Fruit fly (Drosophila melanogaster) whole organism, embryonic: ENCODE data around the gene CG2059.

Source experiments
- Atf6 ChIP-seq: fragments of 200-800 bp; sonication (Bioruptor generic); IDR thresholded peaks from 2 replicates; pipeline ENCODE4 v1.3.6; 2022; ENCODE audit warnings: missing biosample characterization, missing genetic modification characterization
- Blimp-1 ChIP-seq: fragments of 200-800 bp; sonication (Bioruptor generic); optimal IDR thresholded peaks from 3 replicates; lab custom pipeline; 2018; ENCODE audit warnings: missing biosample characterization, missing genetic modification characterization, mild to moderate bottlenecking, moderate library complexity, missing genetic modification reagents
- Bteb2 ChIP-seq: fragments of 200-800 bp; sonication (Bioruptor generic); optimal IDR thresholded peaks from 2 replicates; lab custom pipeline; 2016; ENCODE audit warnings: missing biosample characterization, missing genetic modification characterization
- CG10565 ChIP-seq: fragments of 200-800 bp; sonication (Bioruptor generic); optimal IDR thresholded peaks from 3 replicates; lab custom pipeline; 2016; ENCODE audit warnings: missing biosample characterization, mild to moderate bottlenecking, missing genetic modification characterization
- CG10959 ChIP-seq: fragments of 200-800 bp; sonication (Bioruptor generic); IDR thresholded peaks from 2 replicates; pipeline ENCODE4 v1.3.6; 2022; ENCODE audit warnings: missing biosample characterization, missing genetic modification characterization
- CG11504 ChIP-seq: fragments of 200-800 bp; sonication (Bioruptor generic); optimal IDR thresholded peaks from 3 replicates; lab custom pipeline; 2019; ENCODE audit warnings: missing biosample characterization, mild to moderate bottlenecking, missing genetic modification characterization, moderate library complexity
- CG12299 ChIP-seq: fragments of 200-800 bp; sonication (Bioruptor generic); optimal IDR thresholded peaks from 2 replicates; lab custom pipeline; 2018; ENCODE audit warnings: missing biosample characterization, mild to moderate bottlenecking, missing genetic modification characterization
- CG15479 ChIP-seq: fragments of 200-800 bp; sonication (Bioruptor generic); optimal IDR thresholded peaks from 3 replicates; lab custom pipeline; 2019; ENCODE audit warnings: missing biosample characterization, mild to moderate bottlenecking, missing genetic modification characterization, moderate library complexity
- CG17328 ChIP-seq: fragments of 200-800 bp; sonication (Bioruptor generic); IDR thresholded peaks from 2 replicates; pipeline ENCODE4 v1.3.6; 2022; ENCODE audit warnings: missing biosample characterization, missing genetic modification characterization
- CG18599 ChIP-seq: fragments of 200-800 bp; sonication (Bioruptor generic); optimal IDR thresholded peaks from 3 replicates; lab custom pipeline; 2017; ENCODE audit warnings: missing biosample characterization, missing genetic modification characterization, mild to moderate bottlenecking, moderate library complexity, missing genetic modification reagents
- CG2678 ChIP-seq: fragments of 200-800 bp; sonication (Bioruptor generic); optimal IDR thresholded peaks from 3 replicates; lab custom pipeline; 2019; ENCODE audit warnings: missing biosample characterization, mild to moderate bottlenecking, missing genetic modification characterization, moderate library complexity
- CG32767 ChIP-seq: fragments of 200-800 bp; sonication (Bioruptor generic); IDR thresholded peaks from 2 replicates; pipeline ENCODE4 v1.3.6; 2022; ENCODE audit warnings: missing biosample characterization, missing genetic modification characterization
- CG4360 ChIP-seq: fragments of 200-800 bp; sonication (Bioruptor generic); IDR thresholded peaks from 2 replicates; pipeline ENCODE4 v1.3.6; 2022; ENCODE audit warnings: missing biosample characterization, missing genetic modification characterization
- CG6654 ChIP-seq: fragments of 200-800 bp; sonication (Bioruptor generic); optimal IDR thresholded peaks from 2 replicates; lab custom pipeline; 2017; ENCODE audit warnings: missing biosample characterization, mild to moderate bottlenecking, missing genetic modification characterization
- CG7372 ChIP-seq: fragments of 200-800 bp; sonication (Bioruptor generic); IDR thresholded peaks from 2 replicates; pipeline ENCODE4 v1.3.6; 2022; ENCODE audit warnings: missing biosample characterization, missing genetic modification characterization
- CG7745 ChIP-seq: fragments of 200-800 bp; sonication (Bioruptor generic); optimal IDR thresholded peaks from 2 replicates; lab custom pipeline; 2018; ENCODE audit warnings: missing biosample characterization, mild to moderate bottlenecking, missing genetic modification characterization, moderate library complexity
- CG7963 ChIP-seq: fragments of 200-800 bp; sonication (Bioruptor generic); IDR thresholded peaks from 3 replicates; pipeline ENCODE4 v1.3.6; 2022; ENCODE audit warnings: missing biosample characterization, missing genetic modification characterization; ENCODE audit not compliant: partially characterized antibody
- CG7987 ChIP-seq: fragments of 200-800 bp; sonication (Bioruptor generic); optimal IDR thresholded peaks from 2 replicates; lab custom pipeline; 2018; ENCODE audit warnings: missing biosample characterization, mild to moderate bottlenecking, missing genetic modification characterization, moderate library complexity
- CG8359 ChIP-seq: fragments of 200-800 bp; sonication (Bioruptor generic); optimal IDR thresholded peaks from 2 replicates; lab custom pipeline; 2017; ENCODE audit warnings: missing biosample characterization, mild to moderate bottlenecking, missing genetic modification characterization, borderline replicate concordance
- CG9437 ChIP-seq: fragments of 200-800 bp; sonication (Bioruptor generic); optimal IDR thresholded peaks from 2 replicates; lab custom pipeline; 2018; ENCODE audit warnings: missing biosample characterization, mild to moderate bottlenecking, missing genetic modification characterization
- D19B ChIP-seq: fragments of 200-800 bp; sonication (Bioruptor generic); optimal IDR thresholded peaks from 2 replicates; lab custom pipeline; 2017; ENCODE audit warnings: missing biosample characterization, mild to moderate bottlenecking, missing genetic modification characterization
- Dad ChIP-seq: fragments of 200-800 bp; sonication (Bioruptor generic); optimal IDR thresholded peaks from 3 replicates; lab custom pipeline; 2016; ENCODE audit warnings: missing biosample characterization, missing genetic modification characterization
- Dip2 ChIP-seq: fragments of 200-800 bp; sonication (Bioruptor generic); IDR thresholded peaks from 2 replicates; pipeline ENCODE4 v1.3.6; 2022; ENCODE audit warnings: missing biosample characterization, missing genetic modification characterization
- Eip74EF ChIP-seq, 2 experiments: fragments of 200-800 bp in 1 of 2; fragments of >200 bp in 1 of 2; sonication (Bioruptor generic) in 1 of 2; optimal IDR thresholded peaks; 2 replicates each; lab custom pipeline; 2017 to 2019; ENCODE audit warnings: missing biosample characterization in 2 of 2, missing genetic modification characterization in 2 of 2, mild to moderate bottlenecking in 1 of 2, moderate library complexity in 1 of 2
- Fer2 ChIP-seq: fragments of 200-800 bp; sonication (Bioruptor generic); optimal IDR thresholded peaks from 2 replicates; lab custom pipeline; 2018; ENCODE audit warnings: missing biosample characterization, mild to moderate bottlenecking, missing genetic modification characterization, moderate library complexity
- Fer3 ChIP-seq: fragments of 200-800 bp; sonication (Bioruptor generic); optimal IDR thresholded peaks from 2 replicates; lab custom pipeline; 2018; ENCODE audit warnings: missing biosample characterization, mild to moderate bottlenecking, missing genetic modification characterization, moderate library complexity
- Gug ChIP-seq: fragments of 200-800 bp; sonication (Bioruptor generic); IDR thresholded peaks from 4 replicates; pipeline ENCODE4 v1.3.6; 2022; ENCODE audit warnings: missing biosample characterization, missing genetic modification characterization
- H2.0 ChIP-seq: fragments of 200-800 bp; sonication (Bioruptor generic); IDR thresholded peaks from 2 replicates; pipeline ENCODE4 v1.3.6; 2022; ENCODE audit warnings: missing biosample characterization, missing genetic modification characterization
- HLH54F ChIP-seq: fragments of 200-800 bp; sonication (Bioruptor generic); optimal IDR thresholded peaks from 3 replicates; lab custom pipeline; 2016; ENCODE audit warnings: missing biosample characterization, missing genetic modification characterization
- Jarid2 ChIP-seq: fragments of 200-800 bp; sonication (Bioruptor generic); optimal IDR thresholded peaks from 3 replicates; lab custom pipeline; 2017; ENCODE audit warnings: mild to moderate bottlenecking, missing biosample characterization, missing genetic modification reagents, missing genetic modification characterization
- MBD-R2 ChIP-seq: fragments of 200-800 bp; sonication (Bioruptor generic); IDR thresholded peaks from 2 replicates; pipeline ENCODE4 v1.3.6; 2022; ENCODE audit warnings: missing biosample characterization, missing genetic modification characterization
- Meics ChIP-seq: fragments of 200-800 bp; sonication (Bioruptor generic); optimal IDR thresholded peaks from 2 replicates; lab custom pipeline; 2017; ENCODE audit warnings: missing biosample characterization, mild to moderate bottlenecking, missing genetic modification characterization
- Tbp ChIP-seq: fragments of >200 bp; optimal IDR thresholded peaks from 2 replicates; lab custom pipeline; 2018; ENCODE audit warnings: missing biosample characterization, missing genetic modification characterization
- Xrp1 ChIP-seq: fragments of 200-800 bp; sonication (Bioruptor generic); IDR thresholded peaks from 2 replicates; pipeline ENCODE4 v1.3.6; 2022; ENCODE audit warnings: missing biosample characterization, missing genetic modification characterization
- cad ChIP-seq: fragments of >200 bp; optimal IDR thresholded peaks from 2 replicates; lab custom pipeline; 2017; ENCODE audit warnings: missing biosample characterization, missing genetic modification characterization
- emc ChIP-seq: fragments of 200-800 bp; sonication (Bioruptor generic); optimal IDR thresholded peaks from 2 replicates; lab custom pipeline; 2016; ENCODE audit warnings: missing biosample characterization, missing genetic modification characterization
- eyg ChIP-seq: fragments of 200-800 bp; sonication (Bioruptor generic); optimal IDR thresholded peaks from 3 replicates; lab custom pipeline; 2016; ENCODE audit warnings: missing biosample characterization, missing genetic modification characterization
- gce ChIP-seq: fragments of 200-800 bp; sonication (Bioruptor generic); IDR thresholded peaks from 3 replicates; pipeline ENCODE4 v1.3.6; 2022; ENCODE audit warnings: missing biosample characterization, missing genetic modification characterization
- gcm2 ChIP-seq: fragments of 200-800 bp; sonication (Bioruptor generic); optimal IDR thresholded peaks from 2 replicates; lab custom pipeline; 2016; ENCODE audit warnings: missing biosample characterization, missing genetic modification characterization
- h ChIP-seq: fragments of >200 bp; optimal IDR thresholded peaks from 2 replicates; lab custom pipeline; 2017
- jigr1 ChIP-seq: fragments of 200-800 bp; sonication (Bioruptor generic); IDR thresholded peaks from 3 replicates; pipeline ENCODE4 v1.3.6; 2022; ENCODE audit warnings: missing biosample characterization, missing genetic modification characterization
- jumu ChIP-seq: fragments of 200-800 bp; sonication (Bioruptor generic); optimal IDR thresholded peaks from 3 replicates; lab custom pipeline; 2016; ENCODE audit warnings: missing biosample characterization, missing genetic modification characterization
- lilli ChIP-seq: fragments of 200-800 bp; sonication (Bioruptor generic); optimal IDR thresholded peaks from 3 replicates; lab custom pipeline; 2016; ENCODE audit warnings: missing biosample characterization, missing genetic modification characterization
- mld ChIP-seq: fragments of 200-800 bp; sonication (Bioruptor generic); IDR thresholded peaks from 3 replicates; pipeline ENCODE4 v1.3.6; 2022; ENCODE audit warnings: missing biosample characterization, missing genetic modification characterization; ENCODE audit not compliant: partially characterized antibody
- prd ChIP-seq, 3 experiments: fragments of >200 bp in 2 of 3; fragments of 200-800 bp in 1 of 3; sonication (Bioruptor generic) in 1 of 3; optimal IDR thresholded peaks in 2 of 3; IDR thresholded peaks in 1 of 3; 2 replicates in 2 of 3; 3 replicates in 1 of 3; pipeline versions ENCODE4 v1.3.6 to Lab custom; 2017 to 2022; ENCODE audit warnings: missing biosample characterization in 1 of 3, missing genetic modification characterization in 1 of 3
- psq ChIP-seq: fragments of 200-800 bp; sonication (Bioruptor generic); optimal IDR thresholded peaks from 2 replicates; lab custom pipeline; 2017; ENCODE audit warnings: missing biosample characterization, missing genetic modification characterization
- schlank ChIP-seq: fragments of 200-800 bp; sonication (Bioruptor generic); optimal IDR thresholded peaks from 2 replicates; lab custom pipeline; 2018; ENCODE audit warnings: missing biosample characterization, mild to moderate bottlenecking, missing genetic modification characterization
- slp2 ChIP-seq: fragments of 200-800 bp; sonication (Bioruptor generic); optimal IDR thresholded peaks from 2 replicates; lab custom pipeline; 2016; ENCODE audit warnings: missing biosample characterization, missing genetic modification characterization
- stwl ChIP-seq: fragments of 200-800 bp; sonication (Bioruptor generic); optimal IDR thresholded peaks from 3 replicates; lab custom pipeline; 2018; ENCODE audit warnings: missing biosample characterization, mild to moderate bottlenecking, missing genetic modification characterization, moderate library complexity
- tx ChIP-seq: fragments of 200-800 bp; sonication (Bioruptor generic); optimal IDR thresholded peaks from 2 replicates; lab custom pipeline; 2016; ENCODE audit warnings: missing biosample characterization, missing genetic modification characterization

The CG2059 gene

DNA sequence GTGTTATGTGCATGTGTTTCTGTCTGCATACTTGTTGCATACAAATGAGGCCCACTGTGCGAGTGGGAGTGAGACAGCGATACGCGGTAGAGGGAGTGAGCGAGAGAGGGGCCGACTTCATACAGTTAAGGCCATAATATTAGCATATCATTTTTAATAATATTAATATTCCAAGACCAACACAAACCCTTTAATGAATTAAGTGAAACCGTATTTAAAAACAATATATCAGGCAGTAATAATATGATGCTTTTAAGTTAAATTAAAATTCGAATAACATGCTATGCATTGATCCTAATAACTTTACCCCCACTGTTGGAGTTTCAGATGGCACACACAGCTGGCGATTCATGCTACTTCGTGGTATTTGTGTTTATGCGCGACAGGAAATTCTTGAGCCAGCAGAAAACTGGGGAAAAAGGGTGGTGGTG, 38.7 kb downstream of the CG2059 start (continued):
- TF ChIP-seq CG15479 (GFP tag; lab: Kevin White, UChicago) (peak; percentile 60), jigr1 (GFP tag; lab: Robert Waterston, UW) (peak; percentile 83; the same call in 2 of the 3 replicates), Jarid2 (peak; percentile 81), CG12299 (tag; lab: Kevin White, UChicago) (peak; percentile 95), Atf6 (GFP tag; lab: Robert Waterston, UW) (peak; percentile 95), emc (peak; percentile 28), jumu (GFP tag; lab: Kevin White, UChicago) (peak; percentile 75), lilli (GFP tag; lab: Kevin White, UChicago) (peak; percentile 87), psq (GFP tag; lab: Kevin White, UChicago) (peak; percentile 75), mld (no peak), Fer2 (tag; lab: Kevin White, UChicago) (peak; percentile 73), tx (peak; percentile 80), Meics (GFP tag; lab: Kevin White, UChicago) (peak; percentile 93), Tbp (GFP tag; lab: Kevin White, UChicago) (no peak), gce (GFP tag; lab: Robert Waterston, UW) (peak; percentile 94), prd (optimal IDR thresholded peaks at IDR 0.05; lab: Kevin White, UChicago) (no peak), prd (GFP tag; IDR thresholded peaks at IDR 0.05; lab: Robert Waterston, UW) (peak; percentile 96), CG9437 (peak; percentile 91), gcm2 (GFP tag; lab: Kevin White, UChicago) (peak; percentile 65), CG4360 (GFP tag; lab: Robert Waterston, UW) (peak; percentile 73), CG7963 (GFP tag; lab: Robert Waterston, UW) (no peak), stwl (peak; percentile 77), cad (no peak), CG11504 (tag; lab: Kevin White, UChicago) (peak; percentile 97), CG7745 (tag; lab: Kevin White, UChicago) (peak; percentile 89), H2.0 (GFP tag; lab: Robert Waterston, UW) (peak; percentile 95), CG6654 (peak; percentile 77), Bteb2 (GFP tag; lab: Kevin White, UChicago) (peak; percentile 80), Xrp1 (GFP tag; lab: Robert Waterston, UW) (peak; percentile 99), CG7987 (GFP tag; lab: Kevin White, UChicago) (peak; percentile 79), Fer3 (peak; percentile 95), CG18599 (GFP tag; lab: Kevin White, UChicago) (peak; percentile 96), Gug (peak; percentile 74), eyg (GFP tag; lab: Kevin White, UChicago) (peak; percentile 64), CG17328 (GFP tag; lab: Robert Waterston, UW) (peak; percentile 97), Dad (GFP tag; lab: Kevin White, UChicago) (peak; percentile 77), CG10959 (GFP tag; lab: Robert Waterston, UW) (peak; percentile 94), D19B (GFP tag; lab: Kevin White, UChicago) (peak; percentile 78), CG8359 (GFP tag; lab: Kevin White, UChicago) (peak; percentile 93), slp2 (GFP tag; lab: Kevin White, UChicago) (peak; percentile 65), Blimp-1 (GFP tag; lab: Kevin White, UChicago) (peak; percentile 97), Dip2 (GFP tag; lab: Robert Waterston, UW) (0 out of 2 replicates have a peak, but pooled peaks have one; percentile 14), h (lab: Kevin White, UChicago) (no peak), HLH54F (GFP tag; lab: Kevin White, UChicago) (peak; percentile 73), CG32767 (GFP tag; lab: Robert Waterston, UW) (peak; percentile 94), CG10565 (peak; percentile 80), Eip74EF (GFP tag; optimal IDR thresholded peaks at IDR 0.05; lab: Kevin White, UChicago) (peak in 1 of 2 experiments; percentile 98), CG7372 (GFP tag; lab: Robert Waterston, UW) (peak; percentile 91), MBD-R2 (peak; percentile 83), CG2678 (peak; percentile 98), schlank (peak; percentile 81)
